Fruit fly (Drosophila melanogaster): ENCODE measurements around the gene CG17726.
A peak's percentile ranks its signal among the peaks of the same experiment; 100 is the strongest.

CG17726 gene

dm6 chr3R:11237598-11237997, 11.0 kb downstream of the CG17726 start, which contains the start of gene CG31388 (continued):
- TF ChIP-seq CG8924 (tag; optimal IDR thresholded peaks at IDR 0.05): no peak
- no peak for TF ChIP-seq CG4360 (GFP tag; IDR thresholded peaks at IDR 0.05)
- no peak for TF ChIP-seq D19B (GFP tag; optimal IDR thresholded peaks at IDR 0.05)
- TF ChIP-seq sug (tag; optimal IDR thresholded peaks at IDR 0.05): peak; percentile 96
- TF ChIP-seq CG18599 (GFP tag; optimal IDR thresholded peaks at IDR 0.05): no peak
- no peak for TF ChIP-seq CG6272 (GFP tag; IDR thresholded peaks at IDR 0.05)
- no peak for TF ChIP-seq tap (tag; optimal IDR thresholded peaks at IDR 0.05)
- no peak for TF ChIP-seq sc (optimal IDR thresholded peaks at IDR 0.05)
- no peak for TF ChIP-seq sc (GFP tag; optimal IDR thresholded peaks at IDR 0.05)

dm6 chr3R:11240891-11241290, 14.3 kb downstream of the CG17726 start, which contains the start of the genes scpr-B and scpr-A:
Gene scpr-B, minus strand, starts transcription at chr3R:11240991.
Gene scpr-A, plus strand, starts transcription at chr3R:11241183.
- no peak for TF ChIP-seq Spps (tag; optimal IDR thresholded peaks at IDR 0.05)
- no peak for TF ChIP-seq CG6254 (GFP tag; optimal IDR thresholded peaks at IDR 0.05)
- no peak for TF ChIP-seq abd-A (tag; optimal IDR thresholded peaks at IDR 0.05)
- TF ChIP-seq CG14965 (GFP tag; optimal IDR thresholded peaks at IDR 0.05; ENCODE audit: borderline replicate concordance): no peak
- TF ChIP-seq CG10267 (tag; optimal IDR thresholded peaks at IDR 0.05): no peak
- no peak for TF ChIP-seq Optix (GFP tag; IDR thresholded peaks at IDR 0.05)
- no peak for TF ChIP-seq pnt (GFP tag; optimal IDR thresholded peaks at IDR 0.05)
- TF ChIP-seq bsh (GFP tag; optimal IDR thresholded peaks at IDR 0.05): no peak
- TF ChIP-seq btn (GFP tag; optimal IDR thresholded peaks at IDR 0.05): no peak
- no peak for TF ChIP-seq Hr3 (GFP tag; optimal IDR thresholded peaks at IDR 0.05)
- no peak for TF ChIP-seq CG10543 (GFP tag; optimal IDR thresholded peaks at IDR 0.05)
- TF ChIP-seq Chrac-16 (GFP tag; optimal IDR thresholded peaks at IDR 0.05): no peak
- no peak for TF ChIP-seq dmrt11E (tag; optimal IDR thresholded peaks at IDR 0.05)
- TF ChIP-seq Oli (tag; optimal IDR thresholded peaks at IDR 0.05): no peak
- no peak for TF ChIP-seq gcm2 (GFP tag; optimal IDR thresholded peaks at IDR 0.05)
- TF ChIP-seq gro (GFP tag; optimal IDR thresholded peaks at IDR 0.05): no peak

- no peak for TF ChIP-seq CG2889 (GFP tag; IDR thresholded peaks at IDR 0.05)
- peak; percentile 55; the same call in 1 of the 2 replicates for TF ChIP-seq sob (GFP tag; IDR thresholded peaks at IDR 0.05)
- no peak for TF ChIP-seq CG12236 (GFP tag; optimal IDR thresholded peaks at IDR 0.05)
- no peak for TF ChIP-seq CG3407 (GFP tag; optimal IDR thresholded peaks at IDR 0.05)
- TF ChIP-seq crp (GFP tag; optimal IDR thresholded peaks at IDR 0.05): peak in 1 of 2 experiments; percentile 69
- no peak for TF ChIP-seq CG4404 (GFP tag; IDR thresholded peaks at IDR 0.05)
- peak; percentile 91 for TF ChIP-seq exex (tag; optimal IDR thresholded peaks at IDR 0.05)
- peak; percentile 84 for TF ChIP-seq Med (GFP tag)
- TF ChIP-seq stc (GFP tag; IDR thresholded peaks at IDR 0.05): no peak
- no peak for TF ChIP-seq rib (GFP tag; IDR thresholded peaks at IDR 0.05)
- TF ChIP-seq knrl (GFP tag; IDR thresholded peaks at IDR 0.05; ENCODE audit: partially characterized antibody): no peak
- TF ChIP-seq Adf1 (GFP tag; IDR thresholded peaks at IDR 0.05): no peak
- TF ChIP-seq CG3726 (GFP tag; IDR thresholded peaks at IDR 0.05): no peak
- no peak for TF ChIP-seq NFAT (GFP tag; IDR thresholded peaks at IDR 0.05)
- no peak for TF ChIP-seq CG8089 (GFP tag; optimal IDR thresholded peaks at IDR 0.05)
- no peak for TF ChIP-seq Stat92E (GFP tag; optimal IDR thresholded peaks at IDR 0.05)
- no peak for TF ChIP-seq CG5953 (GFP tag; IDR thresholded peaks at IDR 0.05)
- no peak for TF ChIP-seq CG7271 (tag; optimal IDR thresholded peaks at IDR 0.05)
- TF ChIP-seq oc (tag; optimal IDR thresholded peaks at IDR 0.05): no peak
- no peak for TF ChIP-seq ttk (GFP tag; IDR thresholded peaks at IDR 0.05)
- TF ChIP-seq Doc2 (GFP tag; IDR thresholded peaks at IDR 0.05): no peak
- TF ChIP-seq CG6791 (GFP tag; IDR thresholded peaks at IDR 0.05; ENCODE audit: partially characterized antibody): no peak
- TF ChIP-seq esg (GFP tag; conservative IDR thresholded peaks at IDR 0.05): no peak
- no peak for TF ChIP-seq bowl (GFP tag; IDR thresholded peaks at IDR 0.05)
These were observed 16.6 kb downstream of the CG17726 start for dm6 chr3R:11243057-11243740.

Data from whole organism, embryonic.